Worm (Caenorhabditis elegans) whole organism, young adult: ENCODE data around the gene txt-8.

Experiments used
- F49E8.2 ChIP-seq: sonication (generic microtip); optimal IDR thresholded peaks from 3 replicates; lab custom pipeline; 2017; ENCODE audit warnings: missing genetic modification characterization, mild to moderate bottlenecking, missing compliant biosample characterization, antibody characterized with exemption, moderate library complexity; ENCODE audit not compliant: insufficient read depth
- K12H6.12 ChIP-seq: fragments of 200-800 bp; sonication (Bioruptor generic); optimal IDR thresholded peaks from 2 replicates; lab custom pipeline; 2018; ENCODE audit warnings: mild to moderate bottlenecking, missing genetic modification characterization, missing compliant biosample characterization
- ama-1 ChIP-seq, 3 experiments: fragments of 150-350 bp in 1 of 3; sonication (generic microtip) in 2 of 3; optimal IDR thresholded peaks; 2 replicates each; lab custom pipeline; 2014 to 2018; ENCODE audit warnings: missing biosample characterization in 2 of 3, missing genetic modification characterization in 2 of 3, missing genetic modification reagents in 2 of 3
- aptf-2 ChIP-seq: fragments of 200-800 bp; sonication (Bioruptor generic); conservative IDR thresholded peaks from 2 replicates; pipeline ENCODE4 v1.3.6; 2022; ENCODE audit warnings: missing genetic modification reagents, missing genetic modification characterization, missing compliant biosample characterization
- hsf-1 ChIP-seq: fragments of 200-800 bp; sonication (Bioruptor generic); IDR thresholded peaks from 2 replicates; pipeline ENCODE4 v1.3.6; 2022; ENCODE audit warnings: missing genetic modification reagents, missing genetic modification characterization, missing compliant biosample characterization
- lin-35 ChIP-seq, 3 experiments: fragments of 150-350 bp in 2 of 3; sonication (generic microtip) in 1 of 3; optimal IDR thresholded peaks; 2 replicates each; lab custom pipeline; 2014 to 2018; ENCODE audit warnings: missing biosample characterization in 3 of 3, missing genetic modification characterization in 3 of 3, missing genetic modification reagents in 3 of 3
- nfya-1 ChIP-seq: sonication (generic microtip); optimal IDR thresholded peaks from 2 replicates; lab custom pipeline; 2017; ENCODE audit warnings: antibody characterized with exemption, missing compliant biosample characterization, missing genetic modification characterization, borderline replicate concordance; ENCODE audit not compliant: insufficient read depth
- nfyb-1 ChIP-seq: fragments of 200-800 bp; sonication (Bioruptor generic); IDR thresholded peaks from 2 replicates; pipeline ENCODE4 v1.3.6; 2022; ENCODE audit warnings: missing genetic modification reagents, missing genetic modification characterization, missing compliant biosample characterization
- nhr-120 ChIP-seq: fragments of 200-800 bp; sonication (Bioruptor generic); IDR thresholded peaks from 2 replicates; pipeline ENCODE4 v1.3.6; 2022; ENCODE audit warnings: missing genetic modification characterization, missing compliant biosample characterization
- sea-2 ChIP-seq: fragments of 200-800 bp; sonication (Bioruptor generic); IDR thresholded peaks from 2 replicates; pipeline ENCODE4 v1.3.6; 2022; ENCODE audit warnings: missing genetic modification characterization, missing compliant biosample characterization
- ztf-25 ChIP-seq: fragments of 200-800 bp; sonication (Bioruptor generic); IDR thresholded peaks from 2 replicates; pipeline ENCODE4 v1.3.6; 2022; ENCODE audit warnings: missing genetic modification reagents, missing genetic modification characterization, missing compliant biosample characterization
- ztf-6 ChIP-seq: fragments of 200-800 bp; sonication (Bioruptor generic); IDR thresholded peaks from 2 replicates; pipeline ENCODE4 v1.3.6; 2022; ENCODE audit warnings: missing genetic modification reagents, missing genetic modification characterization, missing compliant biosample characterization

- TF ChIP-seq nhr-120 (GFP tag; lab: Robert Waterston, UW), result no peak
- TF ChIP-seq ztf-25 (GFP tag; lab: Robert Waterston, UW), result no peak
- no peak for TF ChIP-seq sea-2 (GFP tag; lab: Robert Waterston, UW)
- TF ChIP-seq nfya-1 (tag; lab: Kevin White, UChicago), result no peak
- TF ChIP-seq lin-35 (GFP tag; optimal IDR thresholded peaks at IDR 0.05; lab: Kevin White, UChicago), result no peak
- no peak for TF ChIP-seq nfyb-1 (GFP tag; lab: Robert Waterston, UW)
- no peak for TF ChIP-seq K12H6.12 (tag; lab: Kevin White, UChicago)
- TF ChIP-seq F49E8.2 (tag; lab: Kevin White, UChicago), result no peak
- TF ChIP-seq ama-1 (optimal IDR thresholded peaks at IDR 0.05; lab: Kevin White, UChicago), result no peak
- TF ChIP-seq ama-1 (GFP tag; optimal IDR thresholded peaks at IDR 0.05; lab: Kevin White, UChicago), result no peak
- no peak for TF ChIP-seq ztf-6 (GFP tag; lab: Robert Waterston, UW)
- TF ChIP-seq aptf-2 (GFP tag; lab: Robert Waterston, UW), result no peak
- TF ChIP-seq hsf-1 (GFP tag; lab: Robert Waterston, UW), result no peak
These were observed 18.5 kb upstream of the txt-8 start, which contains the start of gene Y51A2B.9 for ce11 chrV:18395649-18396048.
